Worm (Caenorhabditis elegans) whole organism, L3 larva: ENCODE measurements around the gene F53G2.2.

Source experiments
- R02D3.7 ChIP-seq: fragments of 150-350 bp; optimal IDR thresholded peaks from 2 replicates; lab custom pipeline; 2014; ENCODE audit warnings: missing biosample characterization, missing genetic modification characterization
- ZK546.5 ChIP-seq: sonication (generic microtip); optimal IDR thresholded peaks from 2 replicates; lab custom pipeline; 2017; ENCODE audit warnings: missing biosample characterization, missing genetic modification characterization
- aly-2 ChIP-seq: fragments of 150-350 bp; optimal IDR thresholded peaks from 2 replicates; lab custom pipeline; 2014; ENCODE audit warnings: missing biosample characterization, missing genetic modification characterization
- ceh-28 ChIP-seq: fragments of 150-350 bp; optimal IDR thresholded peaks from 2 replicates; lab custom pipeline; 2014; ENCODE audit warnings: missing biosample characterization, missing genetic modification reagents, missing genetic modification characterization
- ceh-82 ChIP-seq: fragments of 150-350 bp; optimal IDR thresholded peaks from 2 replicates; lab custom pipeline; 2014; ENCODE audit warnings: missing biosample characterization, missing genetic modification characterization
- ceh-9 ChIP-seq: sonication (generic microtip); optimal IDR thresholded peaks from 2 replicates; lab custom pipeline; 2018; ENCODE audit warnings: missing biosample characterization, missing genetic modification characterization
- daf-12 ChIP-seq: fragments of 150-350 bp; optimal IDR thresholded peaks from 2 replicates; lab custom pipeline; 2014; ENCODE audit warnings: missing biosample characterization, missing genetic modification reagents, missing genetic modification characterization
- egl-5 ChIP-seq: fragments of 150-350 bp; optimal IDR thresholded peaks from 2 replicates; lab custom pipeline; 2017; ENCODE audit warnings: missing biosample characterization, missing genetic modification reagents, missing genetic modification characterization, inconsistent platforms
- elt-1 ChIP-seq: fragments of 150-350 bp; optimal IDR thresholded peaks from 2 replicates; lab custom pipeline; 2014; ENCODE audit warnings: missing biosample characterization, missing genetic modification characterization
- elt-2 ChIP-seq: sonication (generic microtip); optimal IDR thresholded peaks from 2 replicates; lab custom pipeline; 2016; ENCODE audit warnings: missing genetic modification reagents, mild to moderate bottlenecking, missing genetic modification characterization, missing compliant biosample characterization
- elt-3 ChIP-seq, 3 experiments: fragments of 150-350 bp in 1 of 3; sonication (generic microtip) in 2 of 3; optimal IDR thresholded peaks; 2 replicates in 2 of 3; 4 replicates in 1 of 3; lab custom pipeline; 2014 to 2017; ENCODE audit warnings: missing biosample characterization in 3 of 3, missing genetic modification characterization in 3 of 3
- eor-1 ChIP-seq, 2 experiments: fragments of 150-350 bp; optimal IDR thresholded peaks; 2 replicates each; lab custom pipeline; 2014 to 2018; ENCODE audit warnings: missing biosample characterization in 2 of 2, missing genetic modification characterization in 2 of 2
- fkh-10 ChIP-seq: sonication (generic microtip); optimal IDR thresholded peaks from 2 replicates; lab custom pipeline; 2017; ENCODE audit warnings: missing biosample characterization, missing genetic modification reagents, missing genetic modification characterization
- fkh-2 ChIP-seq: fragments of 150-350 bp; optimal IDR thresholded peaks from 2 replicates; lab custom pipeline; 2014; ENCODE audit warnings: missing biosample characterization, missing genetic modification reagents, missing genetic modification characterization
- lin-15B ChIP-seq: fragments of 150-350 bp; optimal IDR thresholded peaks from 2 replicates; lab custom pipeline; 2014; ENCODE audit warnings: missing biosample characterization, missing genetic modification characterization
- lin-39 ChIP-seq: fragments of 150-350 bp; optimal IDR thresholded peaks from 2 replicates; lab custom pipeline; 2018; ENCODE audit warnings: missing biosample characterization, missing genetic modification reagents, missing genetic modification characterization
- lsy-12 ChIP-seq: sonication (generic microtip); optimal IDR thresholded peaks from 2 replicates; lab custom pipeline; 2016; ENCODE audit warnings: mild to moderate bottlenecking, missing genetic modification characterization, missing compliant biosample characterization
- mdl-1 ChIP-seq: fragments of 150-350 bp; optimal IDR thresholded peaks from 2 replicates; lab custom pipeline; 2014; ENCODE audit warnings: missing biosample characterization, missing genetic modification characterization
- mml-1 ChIP-seq: fragments of 150-350 bp; sonication (generic microtip); optimal IDR thresholded peaks from 3 replicates; lab custom pipeline; 2014; ENCODE audit warnings: missing biosample characterization, missing genetic modification characterization
- nfya-1 ChIP-seq: sonication (generic microtip); optimal IDR thresholded peaks from 2 replicates; lab custom pipeline; 2017; ENCODE audit warnings: missing genetic modification characterization, mild to moderate bottlenecking, missing compliant biosample characterization, antibody characterized with exemption, moderate library complexity; ENCODE audit not compliant: insufficient read depth
- nhr-12 ChIP-seq: fragments of 150-350 bp; optimal IDR thresholded peaks from 2 replicates; lab custom pipeline; 2014; ENCODE audit warnings: missing biosample characterization, missing genetic modification characterization
- nhr-23 ChIP-seq: fragments of 150-350 bp; optimal IDR thresholded peaks from 2 replicates; lab custom pipeline; 2014; ENCODE audit warnings: missing biosample characterization, missing genetic modification reagents, missing genetic modification characterization
- nhr-237 ChIP-seq: fragments of 150-350 bp; optimal IDR thresholded peaks from 2 replicates; lab custom pipeline; 2014; ENCODE audit warnings: missing biosample characterization, missing genetic modification characterization
- nhr-25 ChIP-seq: sonication (generic microtip); optimal IDR thresholded peaks from 2 replicates; lab custom pipeline; 2017; ENCODE audit warnings: missing biosample characterization, missing genetic modification characterization
- nhr-43 ChIP-seq: sonication (generic microtip); optimal IDR thresholded peaks from 2 replicates; lab custom pipeline; 2016; ENCODE audit warnings: mild to moderate bottlenecking, missing genetic modification characterization, missing compliant biosample characterization; ENCODE audit not compliant: poor library complexity, severe bottlenecking
- nhr-76 ChIP-seq: fragments of 150-350 bp; sonication (generic microtip); optimal IDR thresholded peaks from 5 replicates; lab custom pipeline; 2014; ENCODE audit warnings: missing biosample characterization, missing genetic modification characterization
- nhr-77 ChIP-seq: fragments of 150-350 bp; optimal IDR thresholded peaks from 2 replicates; lab custom pipeline; 2014; ENCODE audit warnings: missing biosample characterization, missing genetic modification characterization
- pha-4 ChIP-seq: fragments of 150-350 bp; optimal IDR thresholded peaks from 2 replicates; lab custom pipeline; 2014; ENCODE audit warnings: missing biosample characterization, missing genetic modification reagents, missing genetic modification characterization
- pqm-1 ChIP-seq: fragments of 150-350 bp; optimal IDR thresholded peaks from 2 replicates; lab custom pipeline; 2017; ENCODE audit warnings: missing biosample characterization, missing genetic modification characterization, inconsistent platforms
- sea-2 ChIP-seq: fragments of 150-350 bp; sonication (generic microtip); optimal IDR thresholded peaks from 4 replicates; lab custom pipeline; 2014; ENCODE audit warnings: missing biosample characterization, missing genetic modification reagents, missing genetic modification characterization
- skn-1 ChIP-seq: fragments of 150-350 bp; optimal IDR thresholded peaks from 2 replicates; lab custom pipeline; 2014; ENCODE audit warnings: missing biosample characterization, missing genetic modification characterization
- snpc-4 ChIP-seq: fragments of 150-350 bp; optimal IDR thresholded peaks from 2 replicates; lab custom pipeline; 2014; ENCODE audit warnings: missing biosample characterization, missing genetic modification characterization
- tbx-2 ChIP-seq: sonication (generic microtip); optimal IDR thresholded peaks from 2 replicates; lab custom pipeline; 2016; ENCODE audit warnings: mild to moderate bottlenecking, missing genetic modification characterization, missing compliant biosample characterization
- unc-39 ChIP-seq: sonication (generic microtip); optimal IDR thresholded peaks from 4 replicates; lab custom pipeline; 2017; ENCODE audit warnings: missing biosample characterization, missing genetic modification characterization
- unc-62 ChIP-seq: fragments of 150-350 bp; sonication (generic microtip); optimal IDR thresholded peaks from 4 replicates; lab custom pipeline; 2014; ENCODE audit warnings: missing biosample characterization, missing genetic modification reagents, missing genetic modification characterization
- zag-1 ChIP-seq: fragments of 150-350 bp; optimal IDR thresholded peaks from 2 replicates; lab custom pipeline; 2014; ENCODE audit warnings: missing biosample characterization, missing genetic modification characterization
- ztf-11 ChIP-seq: fragments of 150-350 bp; optimal IDR thresholded peaks from 2 replicates; lab custom pipeline; 2014; ENCODE audit warnings: missing biosample characterization, missing genetic modification characterization
- ztf-4 ChIP-seq: fragments of 150-350 bp; optimal IDR thresholded peaks from 2 replicates; lab custom pipeline; 2014; ENCODE audit warnings: missing biosample characterization, missing genetic modification characterization

F53G2.2 gene

DNA sequence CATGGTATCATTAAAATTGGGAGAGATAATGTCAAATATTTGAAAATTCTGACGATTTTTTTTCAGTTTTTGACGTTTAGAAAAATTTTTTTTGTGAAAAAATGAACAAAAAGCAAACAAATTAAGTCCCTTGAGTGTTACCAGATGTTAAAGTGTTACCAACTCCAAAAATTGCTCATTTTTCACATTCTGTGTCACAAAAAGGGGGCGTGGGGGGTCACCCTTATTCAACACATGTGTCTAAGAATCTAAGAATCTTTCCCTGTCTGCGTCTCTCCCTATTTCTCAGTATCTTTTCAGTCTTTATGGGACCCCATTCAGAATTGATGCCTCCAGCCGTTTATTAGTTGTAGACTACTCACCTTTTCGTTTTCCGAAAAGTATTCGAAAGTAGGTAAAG, 42.8 kb upstream of the F53G2.2 start:
- TF ChIP-seq ZK546.5 (tag; lab: Kevin White, UChicago) (no peak), eor-1 (tag; optimal IDR thresholded peaks at IDR 0.05; lab: Kevin White, UChicago) (no peak), nhr-76 (no peak), lin-39 (tag; lab: Kevin White, UChicago) (no peak), mml-1 (tag; lab: Kevin White, UChicago) (no peak), ztf-11 (tag; lab: Kevin White, UChicago) (no peak), aly-2 (tag; lab: Kevin White, UChicago) (no peak), egl-5 (tag; lab: Kevin White, UChicago) (no peak), fkh-10 (GFP tag; lab: Kevin White, UChicago) (no peak), fkh-2 (no peak)

DNA sequence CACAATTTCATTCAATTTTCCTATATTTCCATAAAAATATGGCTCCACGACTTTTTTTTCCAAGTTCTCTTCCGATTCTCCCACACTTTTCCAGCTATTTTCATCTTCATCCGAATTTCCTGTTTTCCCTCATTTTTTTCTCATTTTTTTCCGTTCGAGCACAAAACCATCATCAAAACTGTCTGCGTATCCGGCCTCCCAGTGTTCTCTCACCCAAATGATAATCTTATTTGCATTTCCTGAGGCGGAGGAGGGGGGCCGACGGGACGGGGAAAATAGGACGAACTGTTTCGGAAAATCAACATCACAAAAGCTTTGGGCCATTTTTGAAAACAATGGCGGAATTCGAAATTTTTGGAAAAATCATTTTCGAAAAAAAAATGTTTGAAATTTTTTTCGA, 41.4 kb upstream of the F53G2.2 start:
- TF ChIP-seq pha-4 (tag; lab: Kevin White, UChicago) (no peak), nhr-77 (tag; lab: Kevin White, UChicago) (no peak), nhr-25 (tag; lab: Kevin White, UChicago) (no peak), ceh-28 (tag; lab: Kevin White, UChicago) (no peak), sea-2 (GFP tag; lab: Kevin White, UChicago) (no peak), lsy-12 (tag; lab: Kevin White, UChicago) (no peak), ZK546.5 (tag; lab: Kevin White, UChicago) (no peak), ztf-4 (tag; lab: Kevin White, UChicago) (no peak), aly-2 (tag; lab: Kevin White, UChicago) (no peak), fkh-10 (GFP tag; lab: Kevin White, UChicago) (no peak), nhr-237 (tag; lab: Kevin White, UChicago) (no peak), skn-1 (tag; lab: Kevin White, UChicago) (no peak), snpc-4 (tag; lab: Kevin White, UChicago) (no peak), egl-5 (tag; lab: Kevin White, UChicago) (no peak), lin-15B (tag; lab: Kevin White, UChicago) (no peak), tbx-2 (no peak), nhr-76 (no peak)

ce11 chrII:2442243-2442642, 39.5 kb upstream of the F53G2.2 start:
- peak; percentile 48 for TF ChIP-seq nhr-25 (tag; lab: Kevin White, UChicago)
- peak; percentile 53 for TF ChIP-seq elt-2
- no peak for TF ChIP-seq ceh-82
- peak; percentile 29 for TF ChIP-seq nhr-23 (tag; lab: Kevin White, UChicago)
- no peak for TF ChIP-seq aly-2 (tag; lab: Kevin White, UChicago)
- TF ChIP-seq pha-4 (tag; lab: Kevin White, UChicago), result no peak
- TF ChIP-seq, all 47 proteins: peak for 3

DNA sequence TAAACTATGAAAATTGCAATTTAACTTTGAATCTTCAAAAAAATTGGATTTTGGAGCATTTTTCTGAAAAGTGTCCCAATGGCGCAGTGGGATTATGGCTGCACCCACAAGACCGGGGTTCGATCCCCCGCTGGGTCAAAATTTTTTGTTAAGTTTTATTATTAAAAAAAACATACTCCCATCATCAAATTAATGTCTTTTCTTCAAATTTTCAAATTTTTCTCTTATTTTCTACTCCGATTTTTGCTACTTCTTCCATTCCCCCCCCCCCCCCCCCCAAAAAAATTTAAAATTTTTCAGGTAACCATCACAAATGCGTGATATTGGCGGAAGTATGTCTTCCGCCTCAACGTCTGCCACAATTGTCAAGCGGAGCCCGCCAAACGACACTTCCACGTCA, 38.7 kb upstream of the F53G2.2 start, which contains the start of gene vab-19:
Gene vab-19 (plus strand): TSS at position 301 of the 400 bp plus-strand sequence.
- TF ChIP-seq pqm-1 (tag; lab: Kevin White, UChicago) (no peak), R02D3.7 (tag; lab: Kevin White, UChicago) (no peak), ztf-11 (tag; lab: Kevin White, UChicago) (no peak), elt-2 (no peak), zag-1 (tag; lab: Kevin White, UChicago) (no peak), mdl-1 (tag; lab: Kevin White, UChicago) (no peak), fkh-2 (no peak)
- TF ChIP-seq, all 47 proteins: peak for 0

- no peak for TF ChIP-seq ceh-82
- TF ChIP-seq elt-3 (tag; optimal IDR thresholded peaks at IDR 0.05; lab: Kevin White, UChicago), result no peak
- no peak for TF ChIP-seq lin-39 (tag; lab: Kevin White, UChicago)
- TF ChIP-seq egl-5 (tag; lab: Kevin White, UChicago), result no peak
- TF ChIP-seq unc-39 (tag; lab: Kevin White, UChicago), result no peak
- TF ChIP-seq nhr-12 (tag; lab: Kevin White, UChicago), result no peak
- no peak for TF ChIP-seq ceh-9 (tag; lab: Kevin White, UChicago)
- no peak for TF ChIP-seq ztf-4 (tag; lab: Kevin White, UChicago)
- TF ChIP-seq elt-1 (tag; lab: Kevin White, UChicago), result no peak
- TF ChIP-seq daf-12, result no peak
- no peak for TF ChIP-seq ZK546.5 (tag; lab: Kevin White, UChicago)
- no peak for TF ChIP-seq nhr-76
- TF ChIP-seq unc-62 (GFP tag; lab: Kevin White, UChicago), result no peak
- no peak for TF ChIP-seq eor-1 (tag; optimal IDR thresholded peaks at IDR 0.05; lab: Kevin White, UChicago)
- no peak for TF ChIP-seq tbx-2
- no peak for TF ChIP-seq sea-2 (GFP tag; lab: Kevin White, UChicago)
- no peak for TF ChIP-seq nhr-43
- TF ChIP-seq nfya-1 (tag; lab: Kevin White, UChicago), result no peak
Measured at ce11 chrII:2445164-2445563, 36.6 kb upstream of the F53G2.2 start.
